Fruit fly (Drosophila melanogaster) whole organism: ENCODE results near the gene CG40198.
"Not testable (repeated sequence)": the region's sequence is repeated elsewhere in the genome, so short reads cannot be mapped to it uniquely, and the experiment has no call there.

Experiments
- CG8478 ChIP-seq: fragments of >200 bp; optimal IDR thresholded peaks from 2 replicates; lab custom pipeline; 2018; ENCODE audit warnings: inconsistent platforms
- Dll ChIP-seq: fragments of >200 bp; optimal IDR thresholded peaks from 2 replicates; lab custom pipeline; 2017
- EcR ChIP-seq, 2 experiments: fragments of >200 bp; optimal IDR thresholded peaks; 2 replicates each; lab custom pipeline; 2017; ENCODE audit warnings: missing biosample characterization in 2 of 2, missing genetic modification characterization in 2 of 2, missing genetic modification reagents in 2 of 2
- pan ChIP-seq: fragments of >200 bp; optimal IDR thresholded peaks from 2 replicates; lab custom pipeline; 2017
- psq ChIP-seq: fragments of >200 bp; optimal IDR thresholded peaks from 2 replicates; lab custom pipeline; 2017
- usp ChIP-seq: fragments of >200 bp; optimal IDR thresholded peaks from 2 replicates; lab custom pipeline; 2017; ENCODE audit warnings: missing biosample characterization, missing genetic modification characterization, mixed read lengths

Gene CG40198

dm6 chr3R:4162135-4162534 is at the start of gene CG40198:
Gene CG40198 (minus strand): TSS chr3R:4162235.
- TF ChIP-seq EcR (GFP tag; optimal IDR thresholded peaks at IDR 0.05; lab: Kevin White, UChicago), result no peak
- TF ChIP-seq Dll (lab: Kevin White, UChicago), result no peak
- TF ChIP-seq usp (GFP tag; lab: Kevin White, UChicago), result no peak
- no peak for TF ChIP-seq CG8478 (lab: Kevin White, UChicago)
- no peak for TF ChIP-seq pan (lab: Kevin White, UChicago)
- no peak for TF ChIP-seq psq

dm6 chr3R:4211483-4211882 is 49.4 kb upstream of the CG40198 start, which contains the start of gene aux:
Gene aux (plus strand): TSS chr3R:4211783.
- not testable (repeated sequence) for TF ChIP-seq Dll (lab: Kevin White, UChicago); EcR (GFP tag; optimal IDR thresholded peaks at IDR 0.05; lab: Kevin White, UChicago); usp (GFP tag; lab: Kevin White, UChicago)

- no peak for TF ChIP-seq CG8478 (lab: Kevin White, UChicago)
- TF ChIP-seq psq, result no peak
- TF ChIP-seq pan (lab: Kevin White, UChicago), result no peak
- TF ChIP-seq EcR (GFP tag; optimal IDR thresholded peaks at IDR 0.05; lab: Kevin White, UChicago), result no peak
- no peak for TF ChIP-seq usp (GFP tag; lab: Kevin White, UChicago)
- no peak for TF ChIP-seq Dll (lab: Kevin White, UChicago)
Observed at dm6 chr3R:4197055-4197454, 35.0 kb upstream of the CG40198 start, which contains the start of gene beta-Man. Gene beta-Man (plus strand): TSS chr3R:4197206.

dm6 chr3R:4190160-4190559 is 28.1 kb upstream of the CG40198 start, which contains the start of gene Dsk:
Gene Dsk (minus strand): TSS chr3R:4190260.
- TF ChIP-seq usp (GFP tag; lab: Kevin White, UChicago), result no peak
- no peak for TF ChIP-seq psq
- no peak for TF ChIP-seq CG8478 (lab: Kevin White, UChicago)
- no peak for TF ChIP-seq Dll (lab: Kevin White, UChicago)
- no peak for TF ChIP-seq EcR (GFP tag; optimal IDR thresholded peaks at IDR 0.05; lab: Kevin White, UChicago)
- TF ChIP-seq pan (lab: Kevin White, UChicago), result no peak

dm6 chr3R:4186820-4187540 is 24.9 kb upstream of the CG40198 start:
- TF ChIP-seq psq (no peak), usp (GFP tag; lab: Kevin White, UChicago) (no peak), EcR (GFP tag; optimal IDR thresholded peaks at IDR 0.05; lab: Kevin White, UChicago) (no peak), pan (lab: Kevin White, UChicago) (no peak), CG8478 (lab: Kevin White, UChicago) (no peak), Dll (lab: Kevin White, UChicago) (no peak)

dm6 chr3R:4180543-4181214 is 18.6 kb upstream of the CG40198 start:
- no peak for TF ChIP-seq pan (lab: Kevin White, UChicago)
- TF ChIP-seq Dll (lab: Kevin White, UChicago), result no peak
- TF ChIP-seq psq, result no peak
- TF ChIP-seq CG8478 (lab: Kevin White, UChicago), result no peak
- TF ChIP-seq usp (GFP tag; lab: Kevin White, UChicago), result no peak

dm6 chr3R:4178750-4179485 is 16.9 kb upstream of the CG40198 start:
- TF ChIP-seq pan (lab: Kevin White, UChicago) (no peak), CG8478 (lab: Kevin White, UChicago) (no peak), Dll (lab: Kevin White, UChicago) (no peak), psq (no peak), usp (GFP tag; lab: Kevin White, UChicago) (no peak), EcR (GFP tag; optimal IDR thresholded peaks at IDR 0.05; lab: Kevin White, UChicago) (no peak)

- TF ChIP-seq CG8478 (lab: Kevin White, UChicago) (no peak), EcR (GFP tag; optimal IDR thresholded peaks at IDR 0.05; lab: Kevin White, UChicago) (no peak), Dll (lab: Kevin White, UChicago) (no peak), pan (lab: Kevin White, UChicago) (no peak), usp (GFP tag; lab: Kevin White, UChicago) (no peak), psq (no peak)
Observed at dm6 chr3R:4176728-4177127, 14.7 kb upstream of the CG40198 start.

dm6 chr3R:4174975-4175374 is 12.9 kb upstream of the CG40198 start:
- TF ChIP-seq psq (no peak), usp (GFP tag; lab: Kevin White, UChicago) (no peak), EcR (GFP tag; optimal IDR thresholded peaks at IDR 0.05; lab: Kevin White, UChicago) (no peak), pan (lab: Kevin White, UChicago) (no peak), Dll (lab: Kevin White, UChicago) (no peak), CG8478 (lab: Kevin White, UChicago) (no peak)

- TF ChIP-seq EcR (GFP tag; optimal IDR thresholded peaks at IDR 0.05; lab: Kevin White, UChicago), result no peak
- TF ChIP-seq usp (GFP tag; lab: Kevin White, UChicago), result no peak
- no peak for TF ChIP-seq pan (lab: Kevin White, UChicago)
- no peak for TF ChIP-seq CG8478 (lab: Kevin White, UChicago)
- no peak for TF ChIP-seq psq
- no peak for TF ChIP-seq Dll (lab: Kevin White, UChicago)
Observed at dm6 chr3R:4174470-4174869, 12.4 kb upstream of the CG40198 start, which contains the start of gene CG12581. Gene CG12581 (plus strand): TSS chr3R:4174632.
